Worm (Caenorhabditis elegans) whole organism, early embryonic: ENCODE results near the gene Y110A2AL.6.

ENCODE experiments used
- B0310.2 ChIP-seq: sonication (generic microtip); optimal IDR thresholded peaks from 2 replicates; lab custom pipeline; 2016; ENCODE audit warnings: mild to moderate bottlenecking, missing genetic modification characterization, missing compliant biosample characterization
- F13C5.2 ChIP-seq: sonication (generic microtip); optimal IDR thresholded peaks from 2 replicates; lab custom pipeline; 2017; ENCODE audit warnings: mild to moderate bottlenecking, missing genetic modification characterization, inconsistent platforms, missing compliant biosample characterization
- ama-1 ChIP-seq: fragments of 150-350 bp; optimal IDR thresholded peaks from 2 replicates; lab custom pipeline; 2014
- ceh-13 ChIP-seq: fragments of 200-800 bp; sonication (Bioruptor generic); optimal IDR thresholded peaks from 2 replicates; lab custom pipeline; 2018; ENCODE audit warnings: mild to moderate bottlenecking, missing genetic modification characterization, missing compliant biosample characterization
- ceh-36 ChIP-seq: sonication (generic microtip); optimal IDR thresholded peaks from 2 replicates; lab custom pipeline; 2016; ENCODE audit warnings: missing genetic modification characterization, inconsistent platforms, missing compliant biosample characterization
- flt-1 ChIP-seq: fragments of 200-800 bp; sonication (Bioruptor generic); IDR thresholded peaks from 2 replicates; pipeline ENCODE4 v1.3.6; 2022; ENCODE audit warnings: missing genetic modification characterization, missing compliant biosample characterization
- hmbx-1 ChIP-seq: sonication (generic microtip); optimal IDR thresholded peaks from 2 replicates; lab custom pipeline; 2016; ENCODE audit warnings: mild to moderate bottlenecking, missing genetic modification characterization, missing compliant biosample characterization
- hnd-1 ChIP-seq: sonication (generic microtip); optimal IDR thresholded peaks from 2 replicates; lab custom pipeline; 2016; ENCODE audit warnings: missing genetic modification characterization, missing compliant biosample characterization
- scrt-1 ChIP-seq: fragments of 200-800 bp; sonication (Bioruptor generic); IDR thresholded peaks from 2 replicates; pipeline ENCODE4 v1.3.6; 2022; ENCODE audit warnings: missing genetic modification characterization, missing compliant biosample characterization
- sea-1 ChIP-seq: fragments of 200-800 bp; sonication (Bioruptor generic); conservative IDR thresholded peaks from 2 replicates; pipeline ENCODE4 v1.3.6; 2022; ENCODE audit warnings: missing genetic modification characterization, missing compliant biosample characterization
- tbx-11 ChIP-seq: fragments of 200-800 bp; sonication (Bioruptor generic); IDR thresholded peaks from 2 replicates; pipeline ENCODE4 v1.3.6; 2022; ENCODE audit warnings: missing genetic modification characterization, missing compliant biosample characterization
- tbx-37 ChIP-seq: fragments of 200-800 bp; sonication (Bioruptor generic); conservative IDR thresholded peaks from 2 replicates; pipeline ENCODE4 v1.3.6; 2022; ENCODE audit warnings: missing genetic modification reagents, missing genetic modification characterization, missing compliant biosample characterization
- tra-4 ChIP-seq: sonication (generic microtip); optimal IDR thresholded peaks from 2 replicates; lab custom pipeline; 2017; ENCODE audit warnings: missing genetic modification characterization, missing compliant biosample characterization

ce11 chrII:2834105-2834504, 7.3 kb downstream of the Y110A2AL.6 start:
- TF ChIP-seq flt-1 = no peak
- no peak for TF ChIP-seq ceh-36 (tag; lab: Kevin White, UChicago)
- no peak for TF ChIP-seq hnd-1 (tag; lab: Kevin White, UChicago)
- TF ChIP-seq tbx-37 = no peak
- no peak for TF ChIP-seq sea-1 (GFP tag; lab: Robert Waterston, UW)
- no peak for TF ChIP-seq scrt-1
- TF ChIP-seq tra-4 (tag; lab: Kevin White, UChicago) = no peak
- TF ChIP-seq tbx-11 (GFP tag; lab: Robert Waterston, UW) = no peak
- TF ChIP-seq ama-1 (lab: Kevin White, UChicago) = no peak
- no peak for TF ChIP-seq B0310.2
- no peak for TF ChIP-seq hmbx-1
- no peak for TF ChIP-seq F13C5.2 (tag; lab: Kevin White, UChicago)
- TF ChIP-seq ceh-13 (GFP tag; lab: Kevin White, UChicago) = no peak
